Worm (Caenorhabditis elegans) whole organism, late embryonic: Measurements from ENCODE around the gene F09G8.10.

Source experiments
- F13H6.1 ChIP-seq: sonication (generic microtip); optimal IDR thresholded peaks from 2 replicates; lab custom pipeline; 2016; ENCODE audit warnings: missing genetic modification characterization, missing compliant biosample characterization
- K02D7.2 ChIP-seq: sonication (generic microtip); optimal IDR thresholded peaks from 2 replicates; lab custom pipeline; 2017; ENCODE audit warnings: mild to moderate bottlenecking, missing genetic modification characterization, missing compliant biosample characterization
- ahr-1 ChIP-seq: sonication (generic microtip); optimal IDR thresholded peaks from 2 replicates; lab custom pipeline; 2016; ENCODE audit warnings: missing genetic modification characterization, missing compliant biosample characterization
- ama-1 ChIP-seq: fragments of 150-350 bp; optimal IDR thresholded peaks from 2 replicates; lab custom pipeline; 2014
- ceh-14 ChIP-seq: sonication (generic microtip); optimal IDR thresholded peaks from 2 replicates; lab custom pipeline; 2016; ENCODE audit warnings: missing genotype, missing genetic modification characterization, missing compliant biosample characterization
- ceh-18 ChIP-seq: sonication (generic microtip); optimal IDR thresholded peaks from 2 replicates; lab custom pipeline; 2016; ENCODE audit warnings: missing genetic modification characterization, missing compliant biosample characterization
- ceh-31 ChIP-seq: sonication (generic microtip); optimal IDR thresholded peaks from 2 replicates; lab custom pipeline; 2016; ENCODE audit warnings: missing genetic modification characterization, missing compliant biosample characterization
- ceh-34 ChIP-seq: sonication (generic microtip); optimal IDR thresholded peaks from 2 replicates; lab custom pipeline; 2016; ENCODE audit warnings: mild to moderate bottlenecking, missing genetic modification characterization, missing compliant biosample characterization
- ceh-45 ChIP-seq: fragments of 200-800 bp; sonication (Bioruptor generic); IDR thresholded peaks from 2 replicates; pipeline ENCODE4 v1.3.6; 2022; ENCODE audit warnings: missing genetic modification reagents, missing genetic modification characterization, missing compliant biosample characterization
- che-1 ChIP-seq: sonication (generic microtip); optimal IDR thresholded peaks from 2 replicates; lab custom pipeline; 2016; ENCODE audit warnings: mild to moderate bottlenecking, missing genetic modification characterization, missing compliant biosample characterization
- dmd-4 ChIP-seq: sonication (generic microtip); optimal IDR thresholded peaks from 2 replicates; lab custom pipeline; 2016; ENCODE audit warnings: borderline replicate concordance, missing genetic modification characterization, missing compliant biosample characterization
- dve-1 ChIP-seq: sonication (generic microtip); optimal IDR thresholded peaks from 2 replicates; lab custom pipeline; 2017; ENCODE audit warnings: antibody characterized with exemption, mild to moderate bottlenecking, missing genetic modification characterization, missing compliant biosample characterization
- elt-2 ChIP-seq: sonication (generic microtip); optimal IDR thresholded peaks from 2 replicates; lab custom pipeline; 2016; ENCODE audit warnings: missing genetic modification reagents, missing genetic modification characterization, missing compliant biosample characterization
- elt-4 ChIP-seq: sonication (generic microtip); optimal IDR thresholded peaks from 2 replicates; lab custom pipeline; 2016; ENCODE audit warnings: missing genetic modification characterization, missing compliant biosample characterization
- ets-4 ChIP-seq: sonication (generic microtip); optimal IDR thresholded peaks from 2 replicates; lab custom pipeline; 2016; ENCODE audit warnings: missing genetic modification characterization, missing compliant biosample characterization
- fax-1 ChIP-seq: sonication (generic microtip); optimal IDR thresholded peaks from 2 replicates; lab custom pipeline; 2016; ENCODE audit warnings: missing genotype, missing genetic modification characterization, missing compliant biosample characterization
- gmeb-2 ChIP-seq: sonication (generic microtip); optimal IDR thresholded peaks from 2 replicates; lab custom pipeline; 2016; ENCODE audit warnings: missing genetic modification characterization, inconsistent platforms, missing compliant biosample characterization
- hlh-30 ChIP-seq: sonication (generic microtip); optimal IDR thresholded peaks from 2 replicates; lab custom pipeline; 2017; ENCODE audit warnings: antibody characterized with exemption, missing genetic modification characterization, missing compliant biosample characterization; ENCODE audit not compliant: insufficient read depth
- hlh-6 ChIP-seq: sonication (generic microtip); optimal IDR thresholded peaks from 2 replicates; lab custom pipeline; 2016; ENCODE audit warnings: missing genotype, missing genetic modification characterization, missing compliant biosample characterization
- hlh-8 ChIP-seq: sonication (generic microtip); optimal IDR thresholded peaks from 2 replicates; lab custom pipeline; 2016; ENCODE audit warnings: missing genotype, missing genetic modification characterization, missing compliant biosample characterization
- lim-6 ChIP-seq: sonication (generic microtip); optimal IDR thresholded peaks from 2 replicates; lab custom pipeline; 2016; ENCODE audit warnings: missing genetic modification characterization, missing compliant biosample characterization
- nfya-1 ChIP-seq: sonication (generic microtip); optimal IDR thresholded peaks from 2 replicates; lab custom pipeline; 2017; ENCODE audit warnings: missing genetic modification characterization, mild to moderate bottlenecking, missing compliant biosample characterization, antibody characterized with exemption, moderate library complexity
- nhr-11 ChIP-seq: fragments of 150-350 bp; optimal IDR thresholded peaks from 2 replicates; lab custom pipeline; 2014; ENCODE audit warnings: missing biosample characterization, missing genetic modification characterization
- nhr-232 ChIP-seq: sonication (generic microtip); optimal IDR thresholded peaks from 2 replicates; lab custom pipeline; 2016; ENCODE audit warnings: missing genetic modification characterization, missing compliant biosample characterization
- npax-4 ChIP-seq: sonication (generic microtip); optimal IDR thresholded peaks from 2 replicates; lab custom pipeline; 2016; ENCODE audit warnings: missing genetic modification characterization, missing compliant biosample characterization
- odd-2 ChIP-seq: sonication (generic microtip); optimal IDR thresholded peaks from 2 replicates; lab custom pipeline; 2017; ENCODE audit warnings: antibody characterized with exemption, mild to moderate bottlenecking, missing genetic modification characterization, missing compliant biosample characterization
- pag-3 ChIP-seq: sonication (generic microtip); optimal IDR thresholded peaks from 2 replicates; lab custom pipeline; 2016; ENCODE audit warnings: missing compliant biosample characterization, missing genetic modification characterization, borderline replicate concordance
- pax-1 ChIP-seq: fragments of 150-350 bp; optimal IDR thresholded peaks from 2 replicates; lab custom pipeline; 2014; ENCODE audit warnings: missing biosample characterization, missing genetic modification characterization
- pha-2 ChIP-seq: sonication (generic microtip); optimal IDR thresholded peaks from 2 replicates; lab custom pipeline; 2017; ENCODE audit warnings: mild to moderate bottlenecking, missing genetic modification characterization, missing compliant biosample characterization
- pha-4 ChIP-seq: fragments of 150-350 bp; optimal IDR thresholded peaks from 2 replicates; lab custom pipeline; 2018; ENCODE audit warnings: missing biosample characterization, missing genetic modification reagents, missing genetic modification characterization
- pros-1 ChIP-seq: fragments of 150-350 bp; optimal IDR thresholded peaks from 2 replicates; lab custom pipeline; 2014; ENCODE audit warnings: missing biosample characterization, missing genetic modification reagents, missing genetic modification characterization
- rnt-1 ChIP-seq: sonication (generic microtip); optimal IDR thresholded peaks from 2 replicates; lab custom pipeline; 2016; ENCODE audit warnings: missing genetic modification characterization, missing compliant biosample characterization
- sdc-2 ChIP-seq: sonication (generic microtip); optimal IDR thresholded peaks from 2 replicates; lab custom pipeline; 2016; ENCODE audit warnings: missing genotype, missing genetic modification characterization, missing compliant biosample characterization
- sox-2 ChIP-seq: fragments of 200-800 bp; sonication (Bioruptor generic); IDR thresholded peaks from 2 replicates; pipeline ENCODE4 v1.3.6; 2022; ENCODE audit warnings: missing genetic modification reagents, missing genetic modification characterization, missing compliant biosample characterization
- tbx-2 ChIP-seq: sonication (generic microtip); optimal IDR thresholded peaks from 2 replicates; lab custom pipeline; 2016; ENCODE audit warnings: missing genetic modification characterization, missing compliant biosample characterization
- unc-42 ChIP-seq: sonication (generic microtip); optimal IDR thresholded peaks from 2 replicates; lab custom pipeline; 2016; ENCODE audit warnings: missing genotype, missing genetic modification characterization, missing compliant biosample characterization
- unc-55 ChIP-seq: sonication (generic microtip); optimal IDR thresholded peaks from 2 replicates; lab custom pipeline; 2017; ENCODE audit warnings: missing biosample characterization, missing genetic modification reagents, missing genetic modification characterization
- unc-86 ChIP-seq: sonication (generic microtip); optimal IDR thresholded peaks from 2 replicates; lab custom pipeline; 2016; ENCODE audit warnings: missing genetic modification characterization, missing compliant biosample characterization
- zip-5 ChIP-seq: sonication (generic microtip); optimal IDR thresholded peaks from 2 replicates; lab custom pipeline; 2016; ENCODE audit warnings: missing genetic modification characterization, missing compliant biosample characterization
- ztf-16 ChIP-seq: sonication (generic microtip); optimal IDR thresholded peaks from 2 replicates; lab custom pipeline; 2017; ENCODE audit warnings: missing genetic modification characterization, missing compliant biosample characterization

F09G8.10 gene

DNA sequence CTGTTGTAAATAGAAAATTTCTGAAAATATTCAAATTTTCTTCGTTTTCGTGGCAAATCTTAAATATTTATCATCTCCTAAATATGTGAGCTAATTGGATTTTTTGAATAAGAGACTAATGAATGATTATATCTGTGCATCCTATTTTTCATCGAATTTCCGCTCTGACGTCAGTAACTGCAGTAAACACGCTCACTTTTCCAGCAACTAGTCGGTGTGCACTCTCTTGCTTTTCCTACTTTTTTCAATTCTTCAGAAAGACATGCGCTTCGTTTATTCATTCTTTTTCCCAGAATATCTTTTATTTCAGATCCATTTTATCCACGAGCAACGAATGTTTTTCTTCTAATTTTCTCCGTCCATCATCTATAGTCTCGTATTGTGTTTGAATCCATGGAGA, 42.5 kb downstream of the F09G8.10 start:
- TF ChIP-seq dve-1 (tag; lab: Kevin White, UChicago) (no peak), nhr-11 (tag; lab: Kevin White, UChicago) (no peak), unc-86 (no peak), hlh-30 (no peak), zip-5 (tag; lab: Kevin White, UChicago) (no peak), rnt-1 (tag; lab: Kevin White, UChicago) (no peak), hlh-6 (tag; lab: Kevin White, UChicago) (no peak), pha-4 (tag; lab: Kevin White, UChicago) (no peak), tbx-2 (tag; lab: Kevin White, UChicago) (no peak), fax-1 (tag; lab: Kevin White, UChicago) (no peak), pag-3 (tag; lab: Kevin White, UChicago) (no peak), nhr-232 (tag; lab: Kevin White, UChicago) (no peak), pax-1 (tag; lab: Kevin White, UChicago) (no peak), npax-4 (tag; lab: Kevin White, UChicago) (no peak), odd-2 (tag; lab: Kevin White, UChicago) (no peak), lim-6 (no peak), ceh-45 (GFP tag; lab: Robert Waterston, UW) (no peak)

DNA sequence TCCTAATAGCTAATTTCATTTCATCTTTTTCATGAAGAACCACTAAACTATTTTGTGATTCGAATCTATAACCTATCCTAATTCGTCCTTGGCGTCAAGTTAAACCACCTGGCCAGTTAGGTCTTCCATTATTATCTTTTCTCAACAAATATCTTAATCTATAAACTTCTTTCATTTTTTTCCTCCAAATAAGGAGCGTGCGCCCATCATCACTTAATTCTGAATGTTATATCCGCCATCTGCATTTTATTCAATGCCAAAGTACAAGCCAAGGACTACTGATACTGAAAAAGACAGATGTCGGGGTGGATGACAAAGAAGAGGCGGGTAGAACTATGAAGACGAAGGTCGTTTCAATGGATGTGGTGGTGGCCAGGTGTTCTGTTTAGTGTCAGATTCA, 43.1 kb downstream of the F09G8.10 start:
- TF ChIP-seq pros-1 (no peak), ama-1 (lab: Kevin White, UChicago) (no peak), unc-42 (no peak), lim-6 (no peak), ceh-31 (tag; lab: Kevin White, UChicago) (no peak), elt-4 (tag; lab: Kevin White, UChicago) (no peak), F13H6.1 (tag; lab: Kevin White, UChicago) (no peak), pag-3 (tag; lab: Kevin White, UChicago) (no peak), K02D7.2 (no peak), nhr-11 (tag; lab: Kevin White, UChicago) (no peak), sdc-2 (no peak), hlh-6 (tag; lab: Kevin White, UChicago) (no peak), pha-2 (tag; lab: Kevin White, UChicago) (no peak)

- TF ChIP-seq ztf-16 (tag; lab: Kevin White, UChicago) = peak; percentile 16
- TF ChIP-seq sox-2 (GFP tag; lab: Robert Waterston, UW) = no peak
- TF ChIP-seq hlh-6 (tag; lab: Kevin White, UChicago) = no peak
- TF ChIP-seq elt-2 (tag; lab: Kevin White, UChicago) = no peak
- no peak for TF ChIP-seq che-1 (tag; lab: Kevin White, UChicago)
- no peak for TF ChIP-seq nhr-232 (tag; lab: Kevin White, UChicago)
- peak; percentile 13 for TF ChIP-seq F13H6.1 (tag; lab: Kevin White, UChicago)
- TF ChIP-seq unc-42 = peak; percentile 1
- TF ChIP-seq unc-55 (GFP tag; lab: Kevin White, UChicago) = peak; percentile 77
- TF ChIP-seq ahr-1 (tag; lab: Kevin White, UChicago) = no peak
- no peak for TF ChIP-seq gmeb-2 (tag; lab: Kevin White, UChicago)
- peak; percentile 95 for TF ChIP-seq hlh-30
- no peak for TF ChIP-seq hlh-8
- TF ChIP-seq ceh-34 = peak; percentile 73
- no peak for TF ChIP-seq ets-4 (tag; lab: Kevin White, UChicago)
- no peak for TF ChIP-seq K02D7.2
- TF ChIP-seq nfya-1 (tag; lab: Kevin White, UChicago) = peak; percentile 52
- TF ChIP-seq ceh-14 = peak; percentile 13
- TF ChIP-seq tbx-2 (tag; lab: Kevin White, UChicago) = peak; percentile 66
- TF ChIP-seq rnt-1 (tag; lab: Kevin White, UChicago) = peak; percentile 57
- TF ChIP-seq ceh-18 (tag; lab: Kevin White, UChicago) = peak; percentile 57
- TF ChIP-seq dmd-4 (tag; lab: Kevin White, UChicago) = no peak
- TF ChIP-seq ceh-31 (tag; lab: Kevin White, UChicago) = peak; percentile 58
These were observed 44.5 kb downstream of the F09G8.10 start, which contains the start of gene fbxl-1 for ce11 chrIII:8227511-8227910. Gene fbxl-1 (plus strand): TSS chrIII:8227830.
